Fruit fly (Drosophila melanogaster): ENCODE measurements around the gene hfw.

DNA sequence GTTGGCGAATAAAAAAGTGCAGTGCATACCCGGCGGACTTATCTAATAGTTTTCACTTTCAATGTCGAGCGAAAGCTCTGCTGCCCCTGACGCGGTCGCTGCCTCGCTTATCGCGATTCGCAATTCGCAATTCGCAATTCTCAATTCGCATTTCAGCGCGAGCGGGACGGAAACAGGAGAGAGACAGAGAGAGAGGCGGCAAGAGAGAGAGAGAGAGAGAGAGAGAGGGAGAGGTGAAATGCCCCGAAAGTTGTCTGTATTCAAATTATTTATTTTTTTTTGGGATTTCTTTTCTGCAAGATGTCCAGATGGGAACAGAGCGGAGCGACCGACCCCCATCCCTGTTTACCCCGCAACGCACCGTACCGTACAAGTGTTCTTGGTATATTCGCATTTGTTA, 46.2 kb upstream of the hfw start:
- no peak for TF ChIP-seq CG14655 (GFP tag; optimal IDR thresholded peaks at IDR 0.05)
- TF ChIP-seq Pif1B (GFP tag; optimal IDR thresholded peaks at IDR 0.05) = no peak
- TF ChIP-seq CG9948 (tag; optimal IDR thresholded peaks at IDR 0.05) = no peak
- TF ChIP-seq CG8301 (tag; optimal IDR thresholded peaks at IDR 0.05) = no peak
